Worm (Caenorhabditis elegans): ENCODE measurements around the gene C27H5.12.

The C27H5.12 gene

DNA sequence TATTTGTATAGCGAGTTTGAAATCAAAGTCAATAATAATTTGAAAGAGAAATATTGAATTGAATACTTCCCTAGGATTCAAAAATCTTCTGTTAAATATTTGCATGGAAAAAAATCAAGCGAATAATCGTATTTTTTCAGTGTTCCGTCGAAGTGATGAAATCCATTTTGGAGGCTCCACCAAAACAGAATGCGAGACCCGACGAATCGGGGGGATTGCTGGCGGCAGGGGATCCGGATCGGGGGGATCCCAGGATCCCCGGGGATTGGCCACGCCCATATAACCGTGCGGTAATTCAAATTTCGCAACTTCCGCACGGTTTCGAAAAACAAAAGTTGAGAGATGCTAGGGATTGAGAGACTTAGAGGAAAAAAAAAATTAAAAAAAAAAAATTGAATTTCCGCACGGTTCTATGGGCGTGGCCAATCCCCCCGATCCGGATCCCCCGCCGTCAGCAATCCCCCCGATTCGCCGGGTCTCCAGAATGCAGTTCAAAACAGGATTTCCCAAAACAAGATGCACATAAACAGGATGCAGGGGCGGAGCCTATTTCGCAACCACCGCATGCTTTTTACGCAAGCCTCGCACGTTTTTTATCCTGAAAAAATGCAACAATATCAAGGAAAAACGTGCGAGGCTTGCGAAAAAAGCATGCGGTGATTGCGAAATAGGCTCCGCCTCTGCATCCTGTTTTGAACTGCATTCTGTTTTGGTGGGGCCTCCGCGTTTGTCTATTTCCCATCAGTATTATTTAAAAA is 38.6 kb downstream of the C27H5.12 start, which contains the start of gene F10E7.11 (continued):
- no peak for TF ChIP-seq jun-1 (tag; optimal IDR thresholded peaks at IDR 0.05)
- peak; percentile 54; the same call in 1 of the 2 replicates for TF ChIP-seq nhr-42 (GFP tag; IDR thresholded peaks at IDR 0.05)
- no peak for TF ChIP-seq ztf-11 (tag; optimal IDR thresholded peaks at IDR 0.05)
- no peak for TF ChIP-seq rbr-2 (tag; optimal IDR thresholded peaks at IDR 0.05)
- TF ChIP-seq spr-3 (GFP tag; optimal IDR thresholded peaks at IDR 0.05): no peak
- TF ChIP-seq pha-4 (GFP tag; IDR thresholded peaks at IDR 0.05): peak; percentile 40; the same call in 1 of the 2 replicates
- TF ChIP-seq pha-4 (tag; optimal IDR thresholded peaks at IDR 0.05): no peak
- no peak for TF ChIP-seq unc-39 (tag; optimal IDR thresholded peaks at IDR 0.05)
- no peak for TF ChIP-seq ceh-82 (tag; optimal IDR thresholded peaks at IDR 0.05)
- TF ChIP-seq T26A8.4 (GFP tag; IDR thresholded peaks at IDR 0.05): peak; percentile 62
- TF ChIP-seq D1046.2 (GFP tag; IDR thresholded peaks at IDR 0.05): no peak
- peak; percentile 75 for TF ChIP-seq lin-38 (GFP tag; IDR thresholded peaks at IDR 0.05)
- TF ChIP-seq vab-7 (GFP tag; IDR thresholded peaks at IDR 0.05): peak; percentile 56; the same call in 1 of the 2 replicates
- no peak for TF ChIP-seq zfp-3 (GFP tag; conservative IDR thresholded peaks at IDR 0.05)
- TF ChIP-seq egl-43 (GFP tag; IDR thresholded peaks at IDR 0.05): 0 out of 2 replicates have a peak, but pooled peaks have one; percentile 8
- no peak for TF ChIP-seq zag-1 (tag; optimal IDR thresholded peaks at IDR 0.05)
- TF ChIP-seq nhr-237 (tag; optimal IDR thresholded peaks at IDR 0.05): no peak
- TF ChIP-seq F49E8.2 (tag; optimal IDR thresholded peaks at IDR 0.05; ENCODE audit: borderline replicate concordance): no peak
- TF ChIP-seq arid-1 (GFP tag; conservative IDR thresholded peaks at IDR 0.05): peak; percentile 74; the same call in 1 of the 2 replicates
- TF ChIP-seq sdz-12 (GFP tag; optimal IDR thresholded peaks at IDR 0.05): no peak
- TF ChIP-seq dve-1 (tag; optimal IDR thresholded peaks at IDR 0.05; ENCODE audit: insufficient read depth): no peak
- no peak for TF ChIP-seq daf-8 (GFP tag; IDR thresholded peaks at IDR 0.05)
- TF ChIP-seq ama-1 (optimal IDR thresholded peaks at IDR 0.05): no peak
- no peak for TF ChIP-seq T20F7.1 (GFP tag; optimal IDR thresholded peaks at IDR 0.05)
- TF ChIP-seq nhr-41 (GFP tag; IDR thresholded peaks at IDR 0.05): no peak
- TF ChIP-seq ceh-62 (tag; optimal IDR thresholded peaks at IDR 0.05): no peak
- TF ChIP-seq dmd-6 (GFP tag; IDR thresholded peaks at IDR 0.05): no peak
- peak; percentile 71 for TF ChIP-seq set-16 (GFP tag; IDR thresholded peaks at IDR 0.05)
- TF ChIP-seq fos-1 (tag; optimal IDR thresholded peaks at IDR 0.05): no peak
- no peak for TF ChIP-seq Y5F2A.4 (GFP tag; optimal IDR thresholded peaks at IDR 0.05)
- no peak for TF ChIP-seq attf-4 (tag; optimal IDR thresholded peaks at IDR 0.05)
- TF ChIP-seq duxl-1 (tag; optimal IDR thresholded peaks at IDR 0.05; ENCODE audit: poor library complexity): no peak
- no peak for TF ChIP-seq ZK337.2 (GFP tag; IDR thresholded peaks at IDR 0.05)
- TF ChIP-seq nhr-25 (tag; optimal IDR thresholded peaks at IDR 0.05; ENCODE audit: borderline replicate concordance, insufficient read depth): no peak
- no peak for TF ChIP-seq ZK546.5 (tag; optimal IDR thresholded peaks at IDR 0.05)
- peak; percentile 5 for TF ChIP-seq aha-1 (tag)
- no peak for TF ChIP-seq nhr-6 (tag; optimal IDR thresholded peaks at IDR 0.05)
- TF ChIP-seq mdt-29 (GFP tag; IDR thresholded peaks at IDR 0.05): 0 out of 2 replicates have a peak, but pooled peaks have one; percentile 14
- no peak for TF ChIP-seq nhr-11 (tag; optimal IDR thresholded peaks at IDR 0.05)
- no peak for TF ChIP-seq unc-130 (GFP tag; optimal IDR thresholded peaks at IDR 0.05)
- TF ChIP-seq tra-1 (GFP tag; IDR thresholded peaks at IDR 0.05): no peak
- no peak for TF ChIP-seq nhr-102 (tag; optimal IDR thresholded peaks at IDR 0.05)
- TF ChIP-seq mes-2 (tag; optimal IDR thresholded peaks at IDR 0.05; ENCODE audit: poor library complexity, severe bottlenecking): peak; percentile 80
- no peak for TF ChIP-seq Y75B8A.6 (GFP tag; IDR thresholded peaks at IDR 0.05)
- TF ChIP-seq tag-97 (GFP tag; IDR thresholded peaks at IDR 0.05): no peak
- no peak for TF ChIP-seq php-3 (GFP tag; IDR thresholded peaks at IDR 0.05)
- no peak for TF ChIP-seq madf-9 (GFP tag; conservative IDR thresholded peaks at IDR 0.05)
- no peak for TF ChIP-seq mdl-1 (tag; optimal IDR thresholded peaks at IDR 0.05)
- TF ChIP-seq lin-39 (tag; optimal IDR thresholded peaks at IDR 0.05): no peak
- TF ChIP-seq ceh-28 (tag; optimal IDR thresholded peaks at IDR 0.05): no peak

Measured in whole organism, L4 larva.